Worm (Caenorhabditis elegans): Measurements from ENCODE around the gene Y57G11C.8.

DNA sequence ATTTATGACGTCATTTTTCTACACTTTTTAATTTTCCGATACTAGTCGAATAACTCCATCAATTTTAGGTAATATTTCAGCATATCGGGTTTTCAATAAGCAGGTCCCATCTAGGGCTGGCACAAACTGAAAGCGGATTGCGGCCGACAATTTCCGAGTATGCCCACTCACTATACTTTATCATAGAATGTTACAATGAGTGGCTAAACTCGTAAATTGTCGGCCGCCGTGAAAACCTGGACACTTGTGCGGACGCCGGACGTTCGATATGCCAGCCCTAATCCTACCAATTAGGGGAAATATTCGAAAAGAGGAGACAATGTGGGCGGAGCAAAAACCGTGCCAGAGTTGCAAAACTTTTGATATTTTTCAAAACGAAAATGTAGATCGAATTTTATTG is 22.0 kb upstream of the Y57G11C.8 start:
- TF ChIP-seq ztf-29 (GFP tag; IDR thresholded peaks at IDR 0.05) (no peak), T22C8.4 (GFP tag; IDR thresholded peaks at IDR 0.05) (no peak)

Data from whole organism, midembryonic.